Fruit fly (Drosophila melanogaster): ENCODE measurements around the gene CG1750.
A peak's percentile ranks its signal among the peaks of the same experiment; 100 is the strongest.

Gene CG1750

dm6 chr3R:31213227-31213626 lies 41.5 kb downstream of the CG1750 start, which contains the start of the genes Zwilch and CG1542 (continued):
- TF ChIP-seq ind (GFP tag; optimal IDR thresholded peaks at IDR 0.05) (no peak), Side (GFP tag; optimal IDR thresholded peaks at IDR 0.05) (no peak), Ets97D (GFP tag; optimal IDR thresholded peaks at IDR 0.05) (peak; percentile 76), E2f1 (GFP tag; IDR thresholded peaks at IDR 0.05) (no peak), otp (GFP tag; IDR thresholded peaks at IDR 0.05) (no peak), CG14014 (GFP tag; IDR thresholded peaks at IDR 0.05) (no peak), crc (GFP tag; optimal IDR thresholded peaks at IDR 0.05) (no peak), CG11093 (GFP tag; IDR thresholded peaks at IDR 0.05) (no peak), sisA (GFP tag; IDR thresholded peaks at IDR 0.05) (no peak), wek (GFP tag; optimal IDR thresholded peaks at IDR 0.05) (no peak), lola (GFP tag; optimal IDR thresholded peaks at IDR 0.05) (no peak), CG31388 (GFP tag; optimal IDR thresholded peaks at IDR 0.05) (no peak), CG10543 (GFP tag; optimal IDR thresholded peaks at IDR 0.05) (no peak), oc (tag; optimal IDR thresholded peaks at IDR 0.05) (no peak), ato (GFP tag; IDR thresholded peaks at IDR 0.05; ENCODE audit: partially characterized antibody) (peak; percentile 77), Oli (tag; optimal IDR thresholded peaks at IDR 0.05) (no peak), H2.0 (GFP tag; IDR thresholded peaks at IDR 0.05) (no peak), cato (GFP tag; optimal IDR thresholded peaks at IDR 0.05; ENCODE audit: borderline replicate concordance) (no peak), CG1792 (GFP tag; optimal IDR thresholded peaks at IDR 0.05) (no peak), CkIIα-i1 (GFP tag; IDR thresholded peaks at IDR 0.05) (no peak), HmgD (GFP tag; optimal IDR thresholded peaks at IDR 0.05) (peak; percentile 64), sc (optimal IDR thresholded peaks at IDR 0.05) (no peak), sc (GFP tag; optimal IDR thresholded peaks at IDR 0.05) (no peak), exex (tag; optimal IDR thresholded peaks at IDR 0.05) (no peak), CrebB (tag; optimal IDR thresholded peaks at IDR 0.05) (no peak), CG15601 (tag; optimal IDR thresholded peaks at IDR 0.05) (no peak), grn (GFP tag; optimal IDR thresholded peaks at IDR 0.05) (no peak), Doc3 (GFP tag; IDR thresholded peaks at IDR 0.05; ENCODE audit: partially characterized antibody) (peak; percentile 43), salm (tag; optimal IDR thresholded peaks at IDR 0.05) (no peak), CG14965 (GFP tag; optimal IDR thresholded peaks at IDR 0.05; ENCODE audit: borderline replicate concordance) (no peak), dm (GFP tag; optimal IDR thresholded peaks at IDR 0.05) (peak; percentile 96), hbn (GFP tag; IDR thresholded peaks at IDR 0.05; ENCODE audit: partially characterized antibody) (peak; percentile 78), Ets65A (GFP tag) (no peak), CG7556 (GFP tag; optimal IDR thresholded peaks at IDR 0.05) (no peak), CG12071 (GFP tag; optimal IDR thresholded peaks at IDR 0.05) (no peak), Rfx (GFP tag; IDR thresholded peaks at IDR 0.05) (0 out of 2 replicates have a peak, but pooled peaks have one; percentile 33), h (optimal IDR thresholded peaks at IDR 0.05) (no peak), CG8388 (GFP tag; optimal IDR thresholded peaks at IDR 0.05) (no peak), CG5245 (GFP tag; optimal IDR thresholded peaks at IDR 0.05) (no peak), CG1602 (GFP tag; optimal IDR thresholded peaks at IDR 0.05) (no peak), gfzf (GFP tag; optimal IDR thresholded peaks at IDR 0.05) (peak; percentile 92), CG15011 (GFP tag; optimal IDR thresholded peaks at IDR 0.05) (no peak), CG10209 (GFP tag; optimal IDR thresholded peaks at IDR 0.05) (no peak), rib (GFP tag; IDR thresholded peaks at IDR 0.05) (no peak), CG4360 (GFP tag; IDR thresholded peaks at IDR 0.05) (no peak), CG12659 (GFP tag; optimal IDR thresholded peaks at IDR 0.05) (peak; percentile 62), Hey (tag; optimal IDR thresholded peaks at IDR 0.05) (no peak), CG8089 (GFP tag; optimal IDR thresholded peaks at IDR 0.05) (no peak), fd3F (GFP tag; optimal IDR thresholded peaks at IDR 0.05) (no peak), CG8924 (tag; optimal IDR thresholded peaks at IDR 0.05) (no peak), amos (GFP tag; IDR thresholded peaks at IDR 0.05; ENCODE audit: partially characterized antibody) (peak; percentile 79), bcd (GFP tag; optimal IDR thresholded peaks at IDR 0.05) (no peak)

All from whole organism, embryonic.